Fruit fly (Drosophila melanogaster): ENCODE measurements around the gene Zip89B.

DNA sequence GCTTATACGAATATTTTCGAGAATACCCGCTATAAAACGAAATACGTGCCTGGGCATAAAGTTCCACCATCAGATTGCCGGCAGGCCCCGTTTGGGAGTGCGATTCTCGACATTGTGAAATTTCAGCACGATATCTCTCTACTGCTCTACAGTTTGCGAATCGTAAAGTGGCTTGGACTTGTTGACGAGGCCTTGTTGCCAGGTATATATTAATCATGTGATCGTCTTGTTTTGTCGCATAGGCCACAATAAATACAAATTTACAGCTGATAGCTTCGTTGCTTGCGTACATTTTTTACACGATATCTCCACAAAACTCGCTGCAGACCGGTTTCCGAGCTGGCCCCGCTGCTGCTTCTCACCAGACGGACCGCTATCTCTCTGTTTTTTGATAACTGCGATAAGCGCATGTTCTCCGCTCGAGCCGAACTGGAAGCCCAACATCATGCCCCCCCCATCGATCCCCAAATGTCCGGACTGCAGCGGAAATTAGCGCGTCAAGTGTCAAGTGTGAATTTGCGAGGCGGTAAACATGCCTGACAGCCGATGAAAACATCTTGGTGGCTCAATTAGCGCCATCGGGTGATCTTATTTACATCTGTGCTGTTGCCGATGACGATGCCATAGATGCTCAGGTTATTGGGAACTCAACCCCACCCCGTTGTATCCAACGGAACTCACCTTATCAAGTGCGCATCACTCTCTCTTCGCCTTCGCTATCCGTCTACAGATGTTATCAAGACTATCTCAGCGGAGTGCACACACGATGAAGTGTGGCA, 3.9 kb downstream of the Zip89B start:
- TF ChIP-seq CG11617 (GFP tag; optimal IDR thresholded peaks at IDR 0.05) = no peak
- TF ChIP-seq Crg-1 (GFP tag; optimal IDR thresholded peaks at IDR 0.05) = no peak
- no peak for TF ChIP-seq CG14711 (tag; optimal IDR thresholded peaks at IDR 0.05)
- no peak for TF ChIP-seq CG7045 (GFP tag; optimal IDR thresholded peaks at IDR 0.05)
